Worm (Caenorhabditis elegans) whole organism, L1 larva: ENCODE measurements around the gene idpb-3.

Experiments
- Y116A8C.19 ChIP-seq: sonication (generic microtip); optimal IDR thresholded peaks from 2 replicates; lab custom pipeline; 2016; ENCODE audit warnings: missing compliant biosample characterization, missing genetic modification characterization, borderline replicate concordance
- ces-1 ChIP-seq: fragments of 150-350 bp; optimal IDR thresholded peaks from 2 replicates; lab custom pipeline; 2014; ENCODE audit warnings: missing biosample characterization, missing genetic modification reagents, missing genetic modification characterization
- egl-27 ChIP-seq, 2 experiments: fragments of 150-350 bp in 1 of 2; sonication (generic microtip); optimal IDR thresholded peaks; 3 replicates each; lab custom pipeline; 2017 to 2018; ENCODE audit warnings: missing biosample characterization in 2 of 2, missing genetic modification characterization in 2 of 2, missing genetic modification reagents in 2 of 2
- fkh-8 ChIP-seq: sonication (generic microtip); optimal IDR thresholded peaks from 2 replicates; lab custom pipeline; 2016; ENCODE audit warnings: mild to moderate bottlenecking, missing genetic modification characterization, missing compliant biosample characterization
- lin-13 ChIP-seq: fragments of 150-350 bp; optimal IDR thresholded peaks from 2 replicates; lab custom pipeline; 2014; ENCODE audit warnings: missing biosample characterization, missing genetic modification reagents, missing genetic modification characterization
- lin-39 ChIP-seq: fragments of 150-350 bp; optimal IDR thresholded peaks from 2 replicates; lab custom pipeline; 2014; ENCODE audit warnings: missing biosample characterization, missing genetic modification reagents, missing genetic modification characterization
- mab-9 ChIP-seq: fragments of 200-800 bp; sonication (Bioruptor generic); IDR thresholded peaks from 2 replicates; pipeline ENCODE4 v1.3.6; 2022; ENCODE audit warnings: missing genetic modification reagents, missing genetic modification characterization, missing compliant biosample characterization
- nhr-237 ChIP-seq: fragments of 150-350 bp; optimal IDR thresholded peaks from 2 replicates; lab custom pipeline; 2014; ENCODE audit warnings: missing biosample characterization, missing genetic modification characterization
- skn-1 ChIP-seq: fragments of 150-350 bp; optimal IDR thresholded peaks from 2 replicates; lab custom pipeline; 2014; ENCODE audit warnings: missing biosample characterization, missing genetic modification characterization
- snpc-4 ChIP-seq: fragments of 150-350 bp; optimal IDR thresholded peaks from 2 replicates; lab custom pipeline; 2014; ENCODE audit warnings: missing biosample characterization, missing genetic modification characterization
- snu-23 ChIP-seq: sonication (generic microtip); optimal IDR thresholded peaks from 2 replicates; lab custom pipeline; 2016; ENCODE audit warnings: missing genetic modification characterization, missing compliant biosample characterization
- zag-1 ChIP-seq: fragments of 150-350 bp; optimal IDR thresholded peaks from 2 replicates; lab custom pipeline; 2014; ENCODE audit warnings: missing biosample characterization, missing genetic modification characterization
- ztf-4 ChIP-seq: fragments of 150-350 bp; optimal IDR thresholded peaks from 2 replicates; lab custom pipeline; 2014; ENCODE audit warnings: missing biosample characterization, missing genetic modification characterization

ce11 chrII:5131800-5132199 is 30.2 kb upstream of the idpb-3 start:
- no peak for TF ChIP-seq snpc-4 (tag; lab: Kevin White, UChicago)
- TF ChIP-seq lin-13 (GFP tag; lab: Kevin White, UChicago) = no peak
- no peak for TF ChIP-seq ztf-4 (tag; lab: Kevin White, UChicago)
- TF ChIP-seq egl-27 (tag; optimal IDR thresholded peaks at IDR 0.05; lab: Kevin White, UChicago) = no peak
- no peak for TF ChIP-seq skn-1 (tag; lab: Kevin White, UChicago)
- TF ChIP-seq fkh-8 (tag; lab: Kevin White, UChicago) = no peak
- no peak for TF ChIP-seq zag-1 (tag; lab: Kevin White, UChicago)
- TF ChIP-seq snu-23 (GFP tag; lab: Kevin White, UChicago) = no peak
- no peak for TF ChIP-seq nhr-237
- TF ChIP-seq lin-39 (tag; lab: Kevin White, UChicago) = no peak
- TF ChIP-seq ces-1 (GFP tag; lab: Kevin White, UChicago) = no peak
- TF ChIP-seq mab-9 = no peak
- no peak for TF ChIP-seq Y116A8C.19
